Worm (Caenorhabditis elegans) whole organism, young adult: ENCODE measurements around the gene tag-52.
A peak's percentile ranks its signal among the peaks of the same experiment; 100 is the strongest.

ENCODE experiments used
- B0035.1 ChIP-seq: sonication (generic microtip); optimal IDR thresholded peaks from 2 replicates; lab custom pipeline; 2016; ENCODE audit warnings: missing genetic modification characterization, mild to moderate bottlenecking, missing compliant biosample characterization, missing genotype, missing genetic modification reagents
- C17E4.6 ChIP-seq: fragments of 200-800 bp; sonication (Bioruptor generic); IDR thresholded peaks from 2 replicates; pipeline ENCODE4 v1.3.6; 2022; ENCODE audit warnings: missing genetic modification reagents, missing genetic modification characterization, missing compliant biosample characterization
- D2030.7 ChIP-seq: fragments of 200-800 bp; sonication (Bioruptor generic); IDR thresholded peaks from 2 replicates; pipeline ENCODE4 v1.3.6; 2022; ENCODE audit warnings: missing genetic modification reagents, missing genetic modification characterization, missing compliant biosample characterization
- F57A8.1 ChIP-seq: fragments of 200-800 bp; sonication (Bioruptor generic); optimal IDR thresholded peaks from 2 replicates; lab custom pipeline; 2018; ENCODE audit warnings: mild to moderate bottlenecking, missing genetic modification characterization, moderate library complexity, missing compliant biosample characterization
- K11D2.4 ChIP-seq: fragments of 200-800 bp; sonication (Bioruptor generic); IDR thresholded peaks from 2 replicates; pipeline ENCODE4 v1.3.6; 2022; ENCODE audit warnings: missing genetic modification reagents, missing genetic modification characterization, missing compliant biosample characterization
- K12H6.12 ChIP-seq: fragments of 200-800 bp; sonication (Bioruptor generic); optimal IDR thresholded peaks from 2 replicates; lab custom pipeline; 2018; ENCODE audit warnings: mild to moderate bottlenecking, missing genetic modification characterization, missing compliant biosample characterization
- Y53F4B.3 ChIP-seq: fragments of 200-800 bp; sonication (Bioruptor generic); IDR thresholded peaks from 2 replicates; pipeline ENCODE4 v1.3.6; 2022; ENCODE audit warnings: missing genetic modification reagents, missing genetic modification characterization, missing compliant biosample characterization
- Y56A3A.18 ChIP-seq: fragments of 200-800 bp; sonication (Bioruptor generic); IDR thresholded peaks from 2 replicates; pipeline ENCODE4 v1.3.6; 2022; ENCODE audit warnings: missing genetic modification reagents, missing genetic modification characterization, missing compliant biosample characterization
- akir-1 ChIP-seq: fragments of 200-800 bp; sonication (Bioruptor generic); optimal IDR thresholded peaks from 2 replicates; lab custom pipeline; 2018; ENCODE audit warnings: mild to moderate bottlenecking, missing genetic modification characterization, moderate library complexity, missing compliant biosample characterization
- attf-5 ChIP-seq: fragments of 200-800 bp; sonication (Bioruptor generic); optimal IDR thresholded peaks from 2 replicates; lab custom pipeline; 2018; ENCODE audit warnings: mild to moderate bottlenecking, missing genetic modification characterization, missing compliant biosample characterization
- cebp-2 ChIP-seq: fragments of 200-800 bp; sonication (Bioruptor generic); IDR thresholded peaks from 2 replicates; pipeline ENCODE4 v1.3.6; 2022; ENCODE audit warnings: missing genetic modification characterization, missing compliant biosample characterization
- ceh-27 ChIP-seq: fragments of 200-800 bp; sonication (Bioruptor generic); optimal IDR thresholded peaks from 2 replicates; lab custom pipeline; 2018; ENCODE audit warnings: mild to moderate bottlenecking, missing genetic modification characterization, moderate library complexity, missing compliant biosample characterization
- ceh-58 ChIP-seq: fragments of 200-800 bp; sonication (Bioruptor generic); IDR thresholded peaks from 2 replicates; pipeline ENCODE4 v1.3.6; 2022; ENCODE audit warnings: missing genetic modification characterization, missing compliant biosample characterization
- egl-44 ChIP-seq: fragments of 200-800 bp; sonication (Bioruptor generic); IDR thresholded peaks from 2 replicates; pipeline ENCODE4 v1.3.6; 2022; ENCODE audit warnings: missing genetic modification reagents, missing genetic modification characterization, missing compliant biosample characterization
- hmg-1.2 ChIP-seq: fragments of 200-800 bp; sonication (Bioruptor generic); IDR thresholded peaks from 2 replicates; pipeline ENCODE4 v1.3.6; 2022; ENCODE audit warnings: missing genetic modification reagents, missing genetic modification characterization, missing compliant biosample characterization
- lag-1 ChIP-seq: fragments of 200-800 bp; sonication (Bioruptor generic); IDR thresholded peaks from 2 replicates; pipeline ENCODE4 v1.3.6; 2022; ENCODE audit warnings: missing genetic modification reagents, missing genetic modification characterization, missing compliant biosample characterization
- let-526 ChIP-seq: fragments of 200-800 bp; sonication (Bioruptor generic); IDR thresholded peaks from 2 replicates; pipeline ENCODE4 v1.3.6; 2022; ENCODE audit warnings: missing genetic modification reagents, missing genetic modification characterization, missing compliant biosample characterization
- lin-26 ChIP-seq: fragments of 200-800 bp; sonication (Bioruptor generic); IDR thresholded peaks from 2 replicates; pipeline ENCODE4 v1.3.6; 2022; ENCODE audit warnings: missing genetic modification reagents, missing genetic modification characterization, missing compliant biosample characterization
- mcd-1 ChIP-seq: fragments of 200-800 bp; sonication (Bioruptor generic); IDR thresholded peaks from 2 replicates; pipeline ENCODE4 v1.3.6; 2022; ENCODE audit warnings: missing genetic modification reagents, missing genetic modification characterization, missing compliant biosample characterization
- mes-4 ChIP-seq: sonication (generic microtip); optimal IDR thresholded peaks from 2 replicates; lab custom pipeline; 2016; ENCODE audit warnings: missing genotype, missing genetic modification characterization, missing compliant biosample characterization
- nhr-120 ChIP-seq: fragments of 200-800 bp; sonication (Bioruptor generic); IDR thresholded peaks from 2 replicates; pipeline ENCODE4 v1.3.6; 2022; ENCODE audit warnings: missing genetic modification characterization, missing compliant biosample characterization
- nhr-80 ChIP-seq: sonication (generic microtip); optimal IDR thresholded peaks from 2 replicates; lab custom pipeline; 2016; ENCODE audit warnings: missing genetic modification characterization, missing compliant biosample characterization
- pbrm-1 ChIP-seq: fragments of 200-800 bp; sonication (Bioruptor generic); IDR thresholded peaks from 2 replicates; pipeline ENCODE4 v1.3.6; 2022; ENCODE audit warnings: missing genetic modification reagents, missing genetic modification characterization, missing compliant biosample characterization
- rcor-1 ChIP-seq: fragments of 200-800 bp; sonication (Bioruptor generic); IDR thresholded peaks from 2 replicates; pipeline ENCODE4 v1.3.6; 2022; ENCODE audit warnings: missing genetic modification reagents, missing genetic modification characterization, missing compliant biosample characterization
- rec-8 ChIP-seq, 2 experiments: sonication (generic microtip); optimal IDR thresholded peaks; 2 replicates each; lab custom pipeline; 2016; ENCODE audit warnings: mild to moderate bottlenecking in 2 of 2, missing genetic modification characterization in 2 of 2, missing genetic modification reagents in 2 of 2, missing genotype in 2 of 2, missing biosample characterization in 1 of 2, missing compliant biosample characterization in 1 of 2, moderate library complexity in 1 of 2
- repo-1 ChIP-seq: sonication (generic microtip); optimal IDR thresholded peaks from 2 replicates; lab custom pipeline; 2017; ENCODE audit warnings: mild to moderate bottlenecking, missing genetic modification characterization, missing compliant biosample characterization
- tbp1 ChIP-seq: fragments of 200-800 bp; sonication (Bioruptor generic); optimal IDR thresholded peaks from 2 replicates; lab custom pipeline; 2018; ENCODE audit warnings: mild to moderate bottlenecking, missing genetic modification characterization, missing compliant biosample characterization
- unc-130 ChIP-seq: sonication (generic microtip); optimal IDR thresholded peaks from 2 replicates; lab custom pipeline; 2016; ENCODE audit warnings: missing genetic modification reagents, missing genetic modification characterization, missing compliant biosample characterization
- xnd-1 ChIP-seq: sonication (generic microtip); optimal IDR thresholded peaks from 2 replicates; lab custom pipeline; 2016; ENCODE audit warnings: missing genotype, missing genetic modification reagents, missing genetic modification characterization, missing compliant biosample characterization
- ztf-25 ChIP-seq: fragments of 200-800 bp; sonication (Bioruptor generic); IDR thresholded peaks from 2 replicates; pipeline ENCODE4 v1.3.6; 2022; ENCODE audit warnings: missing genetic modification reagents, missing genetic modification characterization, missing compliant biosample characterization

tag-52 gene

DNA sequence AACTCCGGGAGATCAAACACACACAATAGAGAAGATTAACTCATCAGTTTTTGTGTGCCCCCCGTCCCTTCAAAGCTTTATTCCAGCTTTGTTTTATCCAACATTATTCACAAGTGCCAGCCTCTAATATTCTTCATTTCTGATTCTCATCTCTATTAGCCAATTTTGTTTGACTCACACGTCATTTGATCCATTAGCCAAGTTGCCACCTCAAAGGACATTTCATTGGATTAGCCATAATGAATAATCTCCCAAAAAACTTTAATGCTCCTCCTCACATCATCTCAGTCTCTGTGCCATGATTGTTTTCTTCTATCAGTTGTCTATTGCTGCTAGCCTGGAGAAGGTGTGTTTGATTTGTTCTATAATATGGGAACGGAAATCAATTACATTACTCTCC, 47.1 kb upstream of the tag-52 start (continued):
- no peak for TF ChIP-seq rec-8 (tag; optimal IDR thresholded peaks at IDR 0.05; lab: Kevin White, UChicago)

DNA sequence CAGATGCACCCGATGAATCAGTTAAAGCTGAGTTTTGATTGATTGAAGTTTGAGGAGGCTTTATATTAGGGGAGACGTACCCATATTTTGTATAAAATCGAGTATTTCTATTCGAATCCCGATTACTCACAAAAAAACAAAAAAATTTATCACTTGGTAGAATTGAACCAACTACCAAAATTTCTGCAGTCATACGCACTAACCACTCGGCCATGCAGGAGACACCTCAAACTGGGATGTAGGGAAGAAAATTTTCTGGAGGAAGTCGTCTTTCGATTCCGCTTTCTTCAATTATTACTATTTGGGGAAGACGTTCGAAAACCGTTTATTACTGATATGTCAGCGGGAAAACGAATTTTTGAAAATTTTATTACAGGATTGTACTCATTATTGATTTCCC, 44.2 kb upstream of the tag-52 start:
- peak; percentile 25; the same call in 1 of the 2 replicates for TF ChIP-seq D2030.7 (GFP tag; lab: Robert Waterston, UW)
- TF ChIP-seq Y56A3A.18: 0 out of 2 replicates have a peak, but pooled peaks have one; percentile 17
- peak; percentile 74; the same call in 1 of the 2 replicates for TF ChIP-seq ztf-25 (GFP tag; lab: Robert Waterston, UW)
- TF ChIP-seq lin-26 (GFP tag; lab: Robert Waterston, UW): peak; percentile 42; the same call in 1 of the 2 replicates
- TF ChIP-seq rcor-1 (GFP tag; lab: Robert Waterston, UW): 0 out of 2 replicates have a peak, but pooled peaks have one; percentile 12
- 0 out of 2 replicates have a peak, but pooled peaks have one; percentile 13 for TF ChIP-seq pbrm-1 (GFP tag; lab: Robert Waterston, UW)
- TF ChIP-seq egl-44 (GFP tag; lab: Robert Waterston, UW): peak; percentile 56; the same call in 1 of the 2 replicates

DNA sequence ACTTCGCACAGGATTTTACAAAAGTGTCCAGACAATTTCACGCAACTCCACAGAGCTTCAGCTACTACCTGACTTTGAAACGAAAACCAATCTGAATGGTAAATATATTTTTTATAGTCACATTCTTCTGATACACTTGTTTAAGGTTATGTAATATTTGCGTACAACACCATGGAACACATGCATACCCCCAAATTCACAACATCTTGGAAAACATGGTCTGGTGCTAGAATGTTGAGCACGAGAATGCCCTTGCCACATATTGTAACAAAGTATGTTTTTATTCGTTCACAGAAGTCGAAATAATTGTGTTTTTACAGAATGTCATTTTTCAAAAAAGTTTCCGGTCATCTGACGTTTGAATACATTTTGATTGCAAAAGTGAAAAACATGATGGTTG, 37.5 kb upstream of the tag-52 start:
- TF ChIP-seq attf-5 (no peak), ceh-58 (GFP tag; lab: Robert Waterston, UW) (no peak), unc-130 (no peak), F57A8.1 (GFP tag; lab: Kevin White, UChicago) (no peak), mcd-1 (GFP tag; lab: Robert Waterston, UW) (no peak), B0035.1 (tag; lab: Kevin White, UChicago) (no peak), xnd-1 (tag; lab: Kevin White, UChicago) (no peak), cebp-2 (GFP tag; lab: Robert Waterston, UW) (no peak), mes-4 (no peak), Y53F4B.3 (GFP tag; lab: Robert Waterston, UW) (no peak), C17E4.6 (GFP tag; lab: Robert Waterston, UW) (no peak), ceh-27 (no peak), let-526 (GFP tag; lab: Robert Waterston, UW) (no peak)

DNA sequence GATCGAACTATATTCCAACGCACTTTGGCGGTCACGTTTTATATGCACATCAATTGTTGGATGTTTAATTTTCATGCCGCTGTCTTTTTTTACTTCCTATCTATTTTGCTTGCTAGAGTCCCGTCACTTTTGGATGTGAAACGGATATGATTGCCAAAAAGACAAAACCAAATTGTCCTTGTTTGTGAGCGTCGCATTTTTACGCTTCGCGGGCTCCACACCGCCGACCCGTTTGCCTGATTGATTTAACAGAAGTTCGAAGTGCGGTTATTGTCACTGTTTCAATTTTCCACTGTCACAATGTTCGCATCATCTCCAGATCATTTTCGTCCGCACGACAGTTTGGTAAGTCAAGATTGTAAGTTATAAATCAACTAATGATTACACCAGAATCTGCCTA, 36.4 kb upstream of the tag-52 start, which contains the start of gene C01C4.2:
Gene C01C4.2, plus strand, starts transcription at position 301 of the 400 bp plus-strand sequence.
- TF ChIP-seq hmg-1.2: no peak
- TF ChIP-seq lag-1: no peak
- no peak for TF ChIP-seq ceh-27
- no peak for TF ChIP-seq F57A8.1 (GFP tag; lab: Kevin White, UChicago)

DNA sequence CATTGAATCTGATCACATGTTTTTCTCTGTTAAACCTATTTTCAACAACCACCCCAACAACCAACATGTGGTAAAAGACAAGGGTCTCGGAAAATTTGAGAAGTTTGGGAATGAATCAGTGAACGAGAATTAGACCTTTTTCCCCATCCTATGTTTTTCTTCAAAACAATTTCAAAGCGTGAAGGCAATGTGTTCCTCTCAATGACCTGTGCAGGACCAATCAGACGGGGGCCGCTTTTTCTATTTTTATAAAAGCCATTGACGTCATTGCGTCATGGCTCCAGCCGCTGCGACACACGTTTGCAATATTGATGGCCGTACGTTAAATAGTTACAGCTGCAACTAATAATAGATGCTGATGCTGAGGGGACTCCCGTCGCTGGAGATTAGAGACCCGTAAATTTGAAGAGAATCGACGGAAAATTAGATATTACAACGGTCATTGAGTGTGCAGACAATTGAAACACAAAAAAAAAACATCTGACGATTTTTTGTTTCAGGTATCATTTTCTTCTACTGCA, 33.3 kb upstream of the tag-52 start:
- TF ChIP-seq mcd-1 (GFP tag; lab: Robert Waterston, UW) (no peak), K11D2.4 (0 out of 2 replicates have a peak, but pooled peaks have one; percentile 13), K12H6.12 (peak; percentile 27)

DNA sequence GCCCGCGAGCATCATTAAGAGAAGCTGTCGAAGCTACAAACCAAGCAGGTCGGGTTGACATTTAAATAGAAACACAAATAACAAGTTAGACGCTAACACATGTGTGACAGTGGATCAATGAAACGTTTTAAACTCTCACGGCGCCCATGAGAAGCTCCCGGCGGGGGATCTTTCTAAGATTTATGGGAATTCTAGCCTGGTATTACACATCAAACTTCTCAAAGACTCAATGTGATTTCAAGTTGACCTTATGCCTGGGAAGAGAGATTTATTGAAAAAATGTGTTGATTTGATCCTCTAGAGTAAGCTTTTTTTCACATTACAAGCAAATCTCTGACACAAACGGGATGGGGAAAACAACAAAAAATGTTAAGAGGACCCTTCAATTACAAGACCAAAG, 31.4 kb upstream of the tag-52 start:
- TF ChIP-seq tbp1 (GFP tag; lab: Kevin White, UChicago) (no peak), nhr-80 (tag; lab: Kevin White, UChicago) (no peak), nhr-120 (GFP tag; lab: Robert Waterston, UW) (no peak), akir-1 (GFP tag; lab: Kevin White, UChicago) (no peak), repo-1 (tag; lab: Kevin White, UChicago) (no peak)
